Fruit fly (Drosophila melanogaster): ENCODE data around the gene ringer.

The ringer gene

DNA sequence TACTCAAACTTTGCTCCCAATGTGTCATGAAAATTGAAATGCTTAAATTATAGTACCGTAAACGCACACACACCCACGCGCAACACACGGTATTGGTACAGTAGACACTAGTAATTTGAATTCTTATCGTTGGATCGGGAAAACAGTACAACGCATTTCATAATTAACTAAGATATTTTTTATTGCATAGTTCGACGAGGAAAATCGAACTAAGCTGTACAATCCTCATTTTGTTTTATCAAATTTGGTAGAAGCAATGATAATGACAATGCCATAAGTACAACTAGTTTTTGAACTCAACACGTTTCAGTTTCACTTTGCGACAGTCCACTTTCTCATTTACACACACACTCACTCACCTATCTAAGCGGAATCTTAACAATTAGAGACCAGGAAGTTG is 21.5 kb upstream of the ringer start (continued):
- TF ChIP-seq CG8290 (GFP tag; optimal IDR thresholded peaks at IDR 0.05) = no peak
- peak in 1 of 2 experiments; percentile 73 for TF ChIP-seq CG8290 (tag; optimal IDR thresholded peaks at IDR 0.05)
- no peak for TF ChIP-seq YL-1 (GFP tag; optimal IDR thresholded peaks at IDR 0.05)
- peak; percentile 43; the same call in 1 of the 2 replicates for TF ChIP-seq wor (GFP tag; IDR thresholded peaks at IDR 0.05)
- no peak for TF ChIP-seq Neu2 (GFP tag; optimal IDR thresholded peaks at IDR 0.05; ENCODE audit: borderline replicate concordance)
- TF ChIP-seq Vsx1 (GFP tag; optimal IDR thresholded peaks at IDR 0.05) = no peak
- peak; percentile 60 for TF ChIP-seq D19A (tag; optimal IDR thresholded peaks at IDR 0.05)
- peak; percentile 42 for TF ChIP-seq CG14710 (tag; optimal IDR thresholded peaks at IDR 0.05)
- TF ChIP-seq CG31441 (GFP tag; IDR thresholded peaks at IDR 0.05) = peak; percentile 54; the same call in 1 of the 2 replicates
- peak; percentile 63 for TF ChIP-seq Ptx1 (GFP tag; IDR thresholded peaks at IDR 0.05)
- TF ChIP-seq klu (GFP tag; IDR thresholded peaks at IDR 0.05) = 0 out of 2 replicates have a peak, but pooled peaks have one; percentile 25
- TF ChIP-seq Awh (GFP tag; IDR thresholded peaks at IDR 0.05) = no peak
- TF ChIP-seq CG4424 (GFP tag; optimal IDR thresholded peaks at IDR 0.05) = peak; percentile 52
- TF ChIP-seq Taf1 (GFP tag; IDR thresholded peaks at IDR 0.05) = peak; percentile 53
- peak; percentile 57 for TF ChIP-seq az2 (GFP tag; optimal IDR thresholded peaks at IDR 0.05)
- peak; percentile 62 for TF ChIP-seq CG12659 (GFP tag; optimal IDR thresholded peaks at IDR 0.05)
- no peak for TF ChIP-seq zen2 (GFP tag; IDR thresholded peaks at IDR 0.05; ENCODE audit: partially characterized antibody)
- peak; percentile 78 for TF ChIP-seq CG9817 (tag; optimal IDR thresholded peaks at IDR 0.05)
- peak; percentile 66 for TF ChIP-seq sob (GFP tag; IDR thresholded peaks at IDR 0.05)
- TF ChIP-seq fd3F (GFP tag; optimal IDR thresholded peaks at IDR 0.05) = peak; percentile 64
- TF ChIP-seq CG15073 (GFP tag; optimal IDR thresholded peaks at IDR 0.05) = no peak
- no peak for TF ChIP-seq Drgx (GFP tag; IDR thresholded peaks at IDR 0.05)
- no peak for TF ChIP-seq CG7987 (GFP tag; optimal IDR thresholded peaks at IDR 0.05)
- peak; percentile 61 for TF ChIP-seq danr (GFP tag; IDR thresholded peaks at IDR 0.05)
- peak; percentile 67 for TF ChIP-seq CG10979 (tag; optimal IDR thresholded peaks at IDR 0.05)
- TF ChIP-seq Myb (GFP tag; optimal IDR thresholded peaks at IDR 0.05) = no peak
- TF ChIP-seq Trl (optimal IDR thresholded peaks at IDR 0.05) = no peak
- TF ChIP-seq Trl (GFP tag; optimal IDR thresholded peaks at IDR 0.05) = peak; percentile 60
- TF ChIP-seq fd102C (GFP tag; optimal IDR thresholded peaks at IDR 0.05) = no peak
- TF ChIP-seq gt (GFP tag; IDR thresholded peaks at IDR 0.05) = no peak
- TF ChIP-seq MESR4 (GFP tag; optimal IDR thresholded peaks at IDR 0.05) = no peak
- TF ChIP-seq CoRest (tag; optimal IDR thresholded peaks at IDR 0.05) = peak; percentile 73
- peak; percentile 41 for TF ChIP-seq Atf3 (GFP tag; optimal IDR thresholded peaks at IDR 0.05)
- TF ChIP-seq CG14050 (GFP tag; IDR thresholded peaks at IDR 0.05) = no peak
- TF ChIP-seq so (GFP tag; IDR thresholded peaks at IDR 0.05) = 0 out of 3 replicates have a peak, but pooled peaks have one; percentile 33
- peak; percentile 64 for TF ChIP-seq CG18262 (tag; optimal IDR thresholded peaks at IDR 0.05)
- TF ChIP-seq grn (GFP tag; optimal IDR thresholded peaks at IDR 0.05) = no peak
- TF ChIP-seq CG11695 (GFP tag; IDR thresholded peaks at IDR 0.05) = 0 out of 3 replicates have a peak, but pooled peaks have one; percentile 44
- TF ChIP-seq CG7928 (GFP tag; optimal IDR thresholded peaks at IDR 0.05) = peak; percentile 45
- TF ChIP-seq exex (tag; optimal IDR thresholded peaks at IDR 0.05) = no peak
- TF ChIP-seq CG2116 (GFP tag; optimal IDR thresholded peaks at IDR 0.05) = no peak
- TF ChIP-seq CG18619 (GFP tag; optimal IDR thresholded peaks at IDR 0.05) = peak; percentile 63
- peak; percentile 71 for TF ChIP-seq CG13624 (GFP tag; optimal IDR thresholded peaks at IDR 0.05)
- no peak for TF ChIP-seq sc (optimal IDR thresholded peaks at IDR 0.05)
- no peak for TF ChIP-seq sc (GFP tag; optimal IDR thresholded peaks at IDR 0.05)
- no peak for TF ChIP-seq jigr1 (GFP tag; IDR thresholded peaks at IDR 0.05)
- TF ChIP-seq CG17328 (GFP tag; IDR thresholded peaks at IDR 0.05) = no peak
- TF ChIP-seq CG14014 (GFP tag; IDR thresholded peaks at IDR 0.05) = peak; percentile 65
- peak; percentile 19; the same call in 1 of the 2 replicates for TF ChIP-seq ap (GFP tag; IDR thresholded peaks at IDR 0.05)
- peak; percentile 57 for TF ChIP-seq jumu (GFP tag; optimal IDR thresholded peaks at IDR 0.05)
- no peak for TF ChIP-seq CG6791 (GFP tag; IDR thresholded peaks at IDR 0.05; ENCODE audit: partially characterized antibody)
- TF ChIP-seq CG18764 (GFP tag; optimal IDR thresholded peaks at IDR 0.05) = no peak

Measured in whole organism, embryonic.